Worm (Caenorhabditis elegans): ENCODE measurements around the gene unc-16.

- TF ChIP-seq pha-4 (tag; optimal IDR thresholded peaks at IDR 0.05) (no peak), snpc-4 (tag; optimal IDR thresholded peaks at IDR 0.05) (no peak), mep-1 (tag; optimal IDR thresholded peaks at IDR 0.05) (no peak)
Observed at ce11 chrIII:9542816-9543215, 3.2 kb upstream of the unc-16 start, which contains the start of gene eif-2Balpha.

Data from whole organism, mixed stage, embryonic.